Worm (Caenorhabditis elegans) whole organism, L4 larva: ENCODE measurements around the gene Y47D3A.34.
A peak's percentile ranks its signal among the peaks of the same experiment; 100 is the strongest.

Source experiments
- F44E2.7 ChIP-seq: fragments of 200-800 bp; sonication (Bioruptor generic); IDR thresholded peaks from 2 replicates; pipeline ENCODE4 v2.1.2; 2022; ENCODE audit warnings: missing genetic modification characterization, missing compliant biosample characterization
- T20F7.1 ChIP-seq: fragments of 200-800 bp; sonication (Bioruptor generic); optimal IDR thresholded peaks from 2 replicates; lab custom pipeline; 2018; ENCODE audit warnings: mild to moderate bottlenecking, missing genetic modification characterization, missing compliant biosample characterization
- aha-1 ChIP-seq: fragments of 150-350 bp; peaks from one replicate; lab custom pipeline; 2014; ENCODE audit warnings: missing biosample characterization, missing genetic modification characterization
- aly-2 ChIP-seq: sonication (generic microtip); optimal IDR thresholded peaks from 2 replicates; lab custom pipeline; 2018; ENCODE audit warnings: missing biosample characterization, missing genetic modification characterization
- attf-4 ChIP-seq: sonication (generic microtip); optimal IDR thresholded peaks from 3 replicates; lab custom pipeline; 2017; ENCODE audit warnings: missing biosample characterization, missing genetic modification characterization
- ceh-20 ChIP-seq: fragments of 200-800 bp; sonication (Bioruptor generic); IDR thresholded peaks from 2 replicates; pipeline ENCODE4 v1.3.6; 2022; ENCODE audit warnings: missing genetic modification reagents, missing genetic modification characterization, missing compliant biosample characterization
- ceh-44 ChIP-seq: fragments of 200-800 bp; sonication (Bioruptor generic); IDR thresholded peaks from 2 replicates; pipeline ENCODE4 v1.3.6; 2022; ENCODE audit warnings: missing genetic modification reagents, missing genetic modification characterization, missing compliant biosample characterization
- ceh-62 ChIP-seq: sonication (generic microtip); optimal IDR thresholded peaks from 2 replicates; lab custom pipeline; 2017; ENCODE audit warnings: missing biosample characterization, missing genetic modification characterization
- ceh-82 ChIP-seq: sonication (generic microtip); optimal IDR thresholded peaks from 2 replicates; lab custom pipeline; 2017; ENCODE audit warnings: missing biosample characterization, missing genetic modification characterization
- ctbp-1 ChIP-seq: fragments of 200-800 bp; sonication (Bioruptor generic); IDR thresholded peaks from 2 replicates; pipeline ENCODE4 v1.3.6; 2022; ENCODE audit warnings: missing genetic modification reagents, missing genetic modification characterization, missing compliant biosample characterization
- daf-16 ChIP-seq, 3 experiments: sonication (generic microtip); optimal IDR thresholded peaks; 2 replicates each; lab custom pipeline; 2016 to 2017; ENCODE audit warnings: missing genetic modification characterization in 3 of 3, missing genetic modification reagents in 3 of 3, mild to moderate bottlenecking in 2 of 3, missing compliant biosample characterization in 2 of 3, missing biosample characterization in 1 of 3, moderate library complexity in 1 of 3
- daf-19 ChIP-seq: fragments of 200-800 bp; sonication (Bioruptor generic); conservative IDR thresholded peaks from 2 replicates; pipeline ENCODE4 v1.3.6; 2022; ENCODE audit warnings: missing genetic modification characterization, missing compliant biosample characterization
- dmd-6 ChIP-seq: fragments of 200-800 bp; sonication (Bioruptor generic); IDR thresholded peaks from 2 replicates; pipeline ENCODE4 v1.3.6; 2022; ENCODE audit warnings: missing genetic modification reagents, missing genetic modification characterization, missing compliant biosample characterization
- dve-1 ChIP-seq: sonication (generic microtip); optimal IDR thresholded peaks from 2 replicates; lab custom pipeline; 2017; ENCODE audit warnings: antibody characterized with exemption, mild to moderate bottlenecking, missing genetic modification characterization, missing compliant biosample characterization; ENCODE audit not compliant: insufficient read depth
- egl-43 ChIP-seq: fragments of 200-800 bp; sonication (Bioruptor generic); IDR thresholded peaks from 2 replicates; pipeline ENCODE4 v1.3.6; 2022; ENCODE audit warnings: missing genetic modification reagents, missing genetic modification characterization, missing compliant biosample characterization
- fkh-10 ChIP-seq: fragments of 150-350 bp; optimal IDR thresholded peaks from 2 replicates; lab custom pipeline; 2014; ENCODE audit warnings: missing biosample characterization, missing genetic modification reagents, missing genetic modification characterization
- hlh-11 ChIP-seq: fragments of 200-800 bp; sonication (Bioruptor generic); optimal IDR thresholded peaks from 2 replicates; lab custom pipeline; 2018; ENCODE audit warnings: mild to moderate bottlenecking, missing genetic modification characterization, missing compliant biosample characterization
- hlh-30 ChIP-seq: sonication (generic microtip); optimal IDR thresholded peaks from 2 replicates; lab custom pipeline; 2017; ENCODE audit warnings: antibody characterized with exemption, mild to moderate bottlenecking, missing genetic modification characterization, missing compliant biosample characterization; ENCODE audit not compliant: insufficient read depth
- hmg-1.1 ChIP-seq: fragments of 200-800 bp; sonication (Bioruptor generic); IDR thresholded peaks from 2 replicates; pipeline ENCODE4 v1.3.6; 2022; ENCODE audit warnings: missing genetic modification reagents, missing genetic modification characterization, missing compliant biosample characterization
- lin-1 ChIP-seq: fragments of 200-800 bp; sonication (Bioruptor generic); IDR thresholded peaks from 2 replicates; pipeline ENCODE4 v1.3.6; 2022; ENCODE audit warnings: missing genetic modification reagents, missing genetic modification characterization, missing compliant biosample characterization
- lir-3 ChIP-seq: sonication (generic microtip); optimal IDR thresholded peaks from 2 replicates; lab custom pipeline; 2016; ENCODE audit warnings: mild to moderate bottlenecking, missing genetic modification characterization, missing compliant biosample characterization
- lsy-2 ChIP-seq, 2 experiments: fragments of 150-350 bp in 1 of 2; sonication (generic microtip) in 1 of 2; optimal IDR thresholded peaks; 2 replicates each; lab custom pipeline; 2014 to 2017; ENCODE audit warnings: missing biosample characterization in 2 of 2, missing genetic modification characterization in 2 of 2
- mes-2 ChIP-seq: sonication (generic microtip); optimal IDR thresholded peaks from 2 replicates; lab custom pipeline; 2016; ENCODE audit warnings: missing genotype, mild to moderate bottlenecking, missing genetic modification characterization, missing compliant biosample characterization; ENCODE audit not compliant: poor library complexity, severe bottlenecking
- nhr-102 ChIP-seq: sonication (generic microtip); optimal IDR thresholded peaks from 2 replicates; lab custom pipeline; 2016; ENCODE audit warnings: mild to moderate bottlenecking, missing genetic modification characterization, moderate library complexity, missing compliant biosample characterization
- nhr-237 ChIP-seq: sonication (generic microtip); optimal IDR thresholded peaks from 2 replicates; lab custom pipeline; 2017; ENCODE audit warnings: missing biosample characterization, missing genetic modification characterization
- nhr-25 ChIP-seq: sonication (generic microtip); optimal IDR thresholded peaks from 2 replicates; lab custom pipeline; 2017; ENCODE audit warnings: missing genetic modification characterization, mild to moderate bottlenecking, missing compliant biosample characterization, antibody characterized with exemption, moderate library complexity, borderline replicate concordance; ENCODE audit not compliant: insufficient read depth
- nhr-28 ChIP-seq: fragments of 150-350 bp; optimal IDR thresholded peaks from 2 replicates; lab custom pipeline; 2014; ENCODE audit warnings: missing biosample characterization, missing genetic modification characterization
- nhr-48 ChIP-seq: sonication (generic microtip); optimal IDR thresholded peaks from 2 replicates; lab custom pipeline; 2016; ENCODE audit warnings: mild to moderate bottlenecking, missing genetic modification characterization, missing compliant biosample characterization
- nhr-76 ChIP-seq: fragments of 150-350 bp; optimal IDR thresholded peaks from 2 replicates; lab custom pipeline; 2014; ENCODE audit warnings: missing biosample characterization, missing genetic modification characterization
- pha-4 ChIP-seq, 2 experiments: fragments of 150-350 bp in 1 of 2; fragments of 200-800 bp in 1 of 2; sonication (Bioruptor generic) in 1 of 2; IDR thresholded peaks in 1 of 2; optimal IDR thresholded peaks in 1 of 2; 2 replicates each; pipeline versions ENCODE4 v1.3.6 to Lab custom; 2014 to 2022; ENCODE audit warnings: missing genetic modification characterization in 2 of 2, missing genetic modification reagents in 2 of 2, missing biosample characterization in 1 of 2, missing compliant biosample characterization in 1 of 2
- pqm-1 ChIP-seq: sonication (generic microtip); optimal IDR thresholded peaks from 2 replicates; lab custom pipeline; 2017; ENCODE audit warnings: missing biosample characterization, missing genetic modification characterization
- saeg-2 ChIP-seq: fragments of 200-800 bp; sonication (Bioruptor generic); IDR thresholded peaks from 2 replicates; pipeline ENCODE4 v1.3.6; 2022; ENCODE audit warnings: missing genetic modification reagents, missing genetic modification characterization, missing compliant biosample characterization
- set-16 ChIP-seq: fragments of 200-800 bp; sonication (Bioruptor generic); IDR thresholded peaks from 2 replicates; pipeline ENCODE4 v1.3.6; 2022; ENCODE audit warnings: missing genetic modification reagents, missing genetic modification characterization, missing compliant biosample characterization
- skn-1 ChIP-seq: fragments of 150-350 bp; optimal IDR thresholded peaks from 2 replicates; lab custom pipeline; 2014; ENCODE audit warnings: missing biosample characterization, missing genetic modification characterization
- spr-1 ChIP-seq: sonication (generic microtip); optimal IDR thresholded peaks from 2 replicates; lab custom pipeline; 2016; ENCODE audit warnings: mild to moderate bottlenecking, missing genetic modification characterization, missing compliant biosample characterization
- spr-3 ChIP-seq: fragments of 200-800 bp; sonication (Bioruptor generic); optimal IDR thresholded peaks from 2 replicates; lab custom pipeline; 2018; ENCODE audit warnings: mild to moderate bottlenecking, missing genetic modification characterization, missing compliant biosample characterization
- tag-97 ChIP-seq: fragments of 200-800 bp; sonication (Bioruptor generic); IDR thresholded peaks from 2 replicates; pipeline ENCODE4 v1.3.6; 2022; ENCODE audit warnings: missing genetic modification characterization, missing compliant biosample characterization
- tra-1 ChIP-seq: fragments of 200-800 bp; sonication (Bioruptor generic); IDR thresholded peaks from 2 replicates; pipeline ENCODE4 v1.3.6; 2022; ENCODE audit warnings: missing genetic modification reagents, missing genetic modification characterization, missing compliant biosample characterization
- unc-62 ChIP-seq, 3 experiments: fragments of 150-350 bp in 1 of 3; sonication (generic microtip); optimal IDR thresholded peaks in 2 of 3; peaks in 1 of 3; 1 replicate in 1 of 3; 2 replicates in 2 of 3; lab custom pipeline; 2014 to 2017; ENCODE audit warnings: missing biosample characterization in 3 of 3, missing genetic modification characterization in 3 of 3, missing genetic modification reagents in 3 of 3, missing genotype in 1 of 3
- vab-7 ChIP-seq: fragments of 200-800 bp; sonication (Bioruptor generic); IDR thresholded peaks from 2 replicates; pipeline ENCODE4 v1.3.6; 2022; ENCODE audit warnings: missing genetic modification reagents, missing genetic modification characterization, missing compliant biosample characterization
- zag-1 ChIP-seq: fragments of 150-350 bp; optimal IDR thresholded peaks from 2 replicates; lab custom pipeline; 2014; ENCODE audit warnings: missing biosample characterization, missing genetic modification characterization
- zip-2 ChIP-seq: fragments of 150-350 bp; optimal IDR thresholded peaks from 2 replicates; lab custom pipeline; 2014; ENCODE audit warnings: missing biosample characterization, missing genetic modification characterization

The Y47D3A.34 gene

DNA sequence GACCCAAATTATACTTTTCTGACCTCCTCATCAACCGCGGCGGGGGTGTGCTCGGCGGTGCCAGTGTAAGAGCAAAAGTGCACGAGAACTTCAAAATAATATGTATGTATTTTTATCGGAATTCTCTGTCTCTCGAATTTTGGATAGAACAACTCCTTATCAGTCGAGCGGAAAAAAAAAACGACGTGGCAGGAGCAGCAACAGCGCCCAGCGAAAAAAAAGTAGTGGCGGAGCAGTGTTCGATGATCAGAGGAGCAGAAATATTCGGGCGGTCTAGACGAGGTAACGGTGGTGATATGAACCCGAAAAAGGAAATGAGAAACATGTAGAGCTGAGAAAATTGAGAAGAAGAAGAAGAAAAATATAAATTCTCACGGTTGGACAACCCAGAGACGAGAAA is 41.4 kb downstream of the Y47D3A.34 start:
- TF ChIP-seq skn-1 (tag; lab: Kevin White, UChicago) (no peak), dve-1 (tag; lab: Kevin White, UChicago) (peak; percentile 55), spr-1 (tag; lab: Kevin White, UChicago) (no peak), hlh-11 (tag; lab: Kevin White, UChicago) (peak; percentile 31), pqm-1 (tag; lab: Kevin White, UChicago) (peak; percentile 29), spr-3 (GFP tag; lab: Kevin White, UChicago) (no peak), nhr-28 (tag; lab: Kevin White, UChicago) (peak; percentile 47), aly-2 (tag; lab: Kevin White, UChicago) (no peak), nhr-25 (tag; lab: Kevin White, UChicago) (no peak), tra-1 (0 out of 2 replicates have a peak, but pooled peaks have one; percentile 27), mes-2 (tag; lab: Kevin White, UChicago) (peak; percentile 16), nhr-48 (tag; lab: Kevin White, UChicago) (no peak), pha-4 (GFP tag; IDR thresholded peaks at IDR 0.05; lab: Robert Waterston, UW) (0 out of 2 replicates have a peak, but pooled peaks have one; percentile 7), pha-4 (tag; optimal IDR thresholded peaks at IDR 0.05; lab: Kevin White, UChicago) (no peak), daf-16 (GFP tag; optimal IDR thresholded peaks at IDR 0.05; lab: Kevin White, UChicago) (no peak), daf-16 (tag; optimal IDR thresholded peaks at IDR 0.05; lab: Kevin White, UChicago) (peak; percentile 72), tag-97 (no peak), aha-1 (tag; lab: Kevin White, UChicago) (no peak), hmg-1.1 (GFP tag; lab: Robert Waterston, UW) (no peak), ceh-82 (tag; lab: Kevin White, UChicago) (no peak)

DNA sequence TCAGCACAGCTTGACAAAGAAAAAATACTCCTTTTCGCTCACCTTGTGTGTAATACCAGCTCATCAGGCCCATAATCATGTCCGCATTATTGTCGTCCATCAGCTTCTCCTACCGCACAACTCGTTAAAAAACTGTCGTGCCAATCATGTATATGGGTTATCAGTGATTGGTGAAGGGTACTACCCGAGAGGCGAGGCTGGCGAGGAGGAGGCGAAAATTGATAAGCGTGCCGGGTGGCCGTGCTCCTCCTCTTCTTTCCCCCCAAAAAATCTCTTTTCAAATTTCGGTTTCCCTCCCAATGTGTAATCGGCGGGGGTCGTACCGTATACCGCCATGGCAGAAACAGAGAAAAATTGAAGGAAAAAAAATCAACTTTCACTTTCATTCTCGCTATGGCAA is 46.5 kb downstream of the Y47D3A.34 start:
- TF ChIP-seq pqm-1 (tag; lab: Kevin White, UChicago) (peak; percentile 48), tra-1 (peak; percentile 56; the same call in 1 of the 2 replicates), hlh-30 (tag; lab: Kevin White, UChicago) (no peak), zag-1 (tag; lab: Kevin White, UChicago) (no peak), set-16 (0 out of 2 replicates have a peak, but pooled peaks have one; percentile 12), attf-4 (no peak), ceh-44 (GFP tag; lab: Robert Waterston, UW) (no peak), unc-62 (GFP tag; optimal IDR thresholded peaks at IDR 0.05 in 1 of 2; lab: Kevin White, UChicago) (peak in 1 of 2 experiments; percentile 25), unc-62 (tag; optimal IDR thresholded peaks at IDR 0.05; lab: Kevin White, UChicago) (no peak), dmd-6 (GFP tag; lab: Robert Waterston, UW) (peak; percentile 31; the same call in 1 of the 2 replicates), nhr-28 (tag; lab: Kevin White, UChicago) (peak; percentile 16), T20F7.1 (GFP tag; lab: Kevin White, UChicago) (no peak), daf-16 (GFP tag; optimal IDR thresholded peaks at IDR 0.05; lab: Kevin White, UChicago) (no peak), daf-16 (tag; optimal IDR thresholded peaks at IDR 0.05; lab: Kevin White, UChicago) (peak; percentile 7), lin-1 (GFP tag; lab: Robert Waterston, UW) (peak; percentile 21; the same call in 1 of the 2 replicates)

DNA sequence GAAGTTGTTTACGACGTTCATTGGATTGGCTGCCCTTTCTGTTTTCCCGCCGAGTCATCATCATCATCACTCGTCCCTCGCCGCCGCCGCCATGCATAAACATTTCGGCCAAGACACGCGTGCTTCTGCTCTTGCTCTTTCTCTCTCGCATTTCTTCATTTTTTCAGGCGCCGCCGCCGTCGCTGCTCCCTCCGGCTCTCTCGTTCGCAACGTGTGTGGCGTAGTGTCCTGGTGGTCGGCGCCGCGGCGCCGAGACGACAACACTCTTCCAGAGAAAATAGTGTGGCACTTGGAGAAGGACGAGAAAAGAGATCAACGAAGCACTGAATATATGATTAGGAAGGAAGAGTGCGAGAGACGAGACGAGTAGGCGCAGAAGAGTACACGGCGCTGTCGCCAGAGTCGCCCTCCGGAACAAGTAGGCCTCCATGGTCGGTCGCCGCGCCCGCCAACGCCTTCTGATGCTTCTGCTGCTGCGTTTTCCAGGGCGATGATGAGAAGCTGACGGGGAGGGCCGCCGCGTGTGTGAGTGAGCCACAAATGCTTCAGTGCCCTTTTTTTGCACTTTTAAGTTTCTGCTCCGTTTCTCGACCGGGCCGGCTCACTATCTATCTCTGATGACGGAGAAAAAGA is 49.1 kb downstream of the Y47D3A.34 start:
- TF ChIP-seq lir-3 (tag; lab: Kevin White, UChicago) = no peak
- no peak for TF ChIP-seq F44E2.7 (GFP tag; lab: Robert Waterston, UW)
- no peak for TF ChIP-seq skn-1 (tag; lab: Kevin White, UChicago)
- TF ChIP-seq ceh-62 (tag; lab: Kevin White, UChicago) = no peak
- no peak for TF ChIP-seq spr-3 (GFP tag; lab: Kevin White, UChicago)
- peak; percentile 35 for TF ChIP-seq dve-1 (tag; lab: Kevin White, UChicago)
- TF ChIP-seq aha-1 (tag; lab: Kevin White, UChicago) = peak; percentile 97
- no peak for TF ChIP-seq nhr-237
- TF ChIP-seq lsy-2 (tag; optimal IDR thresholded peaks at IDR 0.05; lab: Kevin White, UChicago) = peak in 1 of 2 experiments; percentile 49
- TF ChIP-seq nhr-102 (tag; lab: Kevin White, UChicago) = peak; percentile 21
- TF ChIP-seq nhr-76 = no peak
- 0 out of 2 replicates have a peak, but pooled peaks have one; percentile 60 for TF ChIP-seq ctbp-1 (GFP tag; lab: Robert Waterston, UW)
- TF ChIP-seq nhr-48 (tag; lab: Kevin White, UChicago) = no peak
- TF ChIP-seq fkh-10 (GFP tag; lab: Kevin White, UChicago) = peak; percentile 35
- peak; percentile 48; the same call in 1 of the 2 replicates for TF ChIP-seq hmg-1.1 (GFP tag; lab: Robert Waterston, UW)
- no peak for TF ChIP-seq unc-62 (GFP tag; optimal IDR thresholded peaks at IDR 0.05 in 1 of 2; lab: Kevin White, UChicago)
- no peak for TF ChIP-seq unc-62 (tag; optimal IDR thresholded peaks at IDR 0.05; lab: Kevin White, UChicago)
- TF ChIP-seq spr-1 (tag; lab: Kevin White, UChicago) = no peak
- no peak for TF ChIP-seq daf-19
- TF ChIP-seq ceh-20 = no peak
- no peak for TF ChIP-seq vab-7 (GFP tag; lab: Robert Waterston, UW)
- TF ChIP-seq saeg-2 (GFP tag; lab: Robert Waterston, UW) = no peak
- no peak for TF ChIP-seq zip-2 (tag; lab: Kevin White, UChicago)
- TF ChIP-seq egl-43 (GFP tag; lab: Robert Waterston, UW) = no peak
- TF ChIP-seq tag-97 = no peak
